Fruit fly (Drosophila melanogaster) whole organism, embryonic: ENCODE results near the gene CG46440.

ENCODE experiments used
- Ada2b ChIP-seq: fragments of 200-800 bp; sonication (Bioruptor generic); IDR thresholded peaks from 2 replicates; pipeline ENCODE4 v1.3.6; 2022; ENCODE audit warnings: missing biosample characterization, missing genetic modification characterization
- Bteb2 ChIP-seq: fragments of 200-800 bp; sonication (Bioruptor generic); optimal IDR thresholded peaks from 2 replicates; lab custom pipeline; 2016; ENCODE audit warnings: missing biosample characterization, missing genetic modification characterization
- CG10147 ChIP-seq: fragments of 200-800 bp; sonication (Bioruptor generic); optimal IDR thresholded peaks from 2 replicates; lab custom pipeline; 2019; ENCODE audit warnings: missing biosample characterization, mild to moderate bottlenecking, missing genetic modification characterization, moderate library complexity
- CG12219 ChIP-seq: fragments of 200-800 bp; sonication (Bioruptor generic); optimal IDR thresholded peaks from 3 replicates; lab custom pipeline; 2018; ENCODE audit warnings: missing biosample characterization, mild to moderate bottlenecking, missing genetic modification characterization
- CG12299 ChIP-seq: fragments of 200-800 bp; sonication (Bioruptor generic); optimal IDR thresholded peaks from 2 replicates; lab custom pipeline; 2018; ENCODE audit warnings: missing biosample characterization, mild to moderate bottlenecking, missing genetic modification characterization
- CG12942 ChIP-seq: fragments of 200-800 bp; sonication (Bioruptor generic); optimal IDR thresholded peaks from 3 replicates; lab custom pipeline; 2016; ENCODE audit warnings: missing biosample characterization, missing genetic modification characterization
- CG14014 ChIP-seq: fragments of 200-800 bp; sonication (Bioruptor generic); IDR thresholded peaks from 2 replicates; pipeline ENCODE4 v1.3.6; 2022; ENCODE audit warnings: missing biosample characterization, missing genetic modification characterization
- CG14667 ChIP-seq: fragments of 200-800 bp; sonication (Bioruptor generic); IDR thresholded peaks from 2 replicates; pipeline ENCODE4 v1.3.6; 2022; ENCODE audit warnings: missing biosample characterization, missing genetic modification characterization
- CG2202 ChIP-seq: fragments of 200-800 bp; sonication (Bioruptor generic); optimal IDR thresholded peaks from 2 replicates; lab custom pipeline; 2018; ENCODE audit warnings: missing biosample characterization, mild to moderate bottlenecking, missing genetic modification characterization
- CG3163 ChIP-seq: fragments of 200-800 bp; sonication (Bioruptor generic); optimal IDR thresholded peaks from 3 replicates; lab custom pipeline; 2016; ENCODE audit warnings: missing biosample characterization, missing genetic modification characterization
- CG3847 ChIP-seq: fragments of 200-800 bp; sonication (Bioruptor generic); IDR thresholded peaks from 2 replicates; pipeline ENCODE4 v1.3.6; 2022; ENCODE audit warnings: missing biosample characterization, missing genetic modification characterization
- CG43689 ChIP-seq: fragments of 200-800 bp; sonication (Bioruptor generic); IDR thresholded peaks from 2 replicates; pipeline ENCODE4 v1.3.6; 2022; ENCODE audit warnings: missing biosample characterization, missing genetic modification characterization
- CG5180 ChIP-seq: fragments of 200-800 bp; sonication (Bioruptor generic); optimal IDR thresholded peaks from 3 replicates; lab custom pipeline; 2017; ENCODE audit warnings: missing biosample characterization, missing genetic modification characterization, mild to moderate bottlenecking, moderate library complexity, missing genetic modification reagents
- CG7372 ChIP-seq: fragments of 200-800 bp; sonication (Bioruptor generic); IDR thresholded peaks from 2 replicates; pipeline ENCODE4 v1.3.6; 2022; ENCODE audit warnings: missing biosample characterization, missing genetic modification characterization
- CG7928 ChIP-seq: fragments of 200-800 bp; sonication (Bioruptor generic); optimal IDR thresholded peaks from 2 replicates; lab custom pipeline; 2017; ENCODE audit warnings: missing biosample characterization, mild to moderate bottlenecking, missing genetic modification characterization
- CG7963 ChIP-seq: fragments of 200-800 bp; sonication (Bioruptor generic); IDR thresholded peaks from 3 replicates; pipeline ENCODE4 v1.3.6; 2022; ENCODE audit warnings: missing biosample characterization, missing genetic modification characterization; ENCODE audit not compliant: partially characterized antibody
- CG8290 ChIP-seq, 3 experiments: fragments of 200-800 bp; sonication (Bioruptor generic); optimal IDR thresholded peaks; 2 replicates each; lab custom pipeline; 2016 to 2019; ENCODE audit warnings: missing biosample characterization in 3 of 3, missing genetic modification characterization in 3 of 3, mild to moderate bottlenecking in 2 of 3, moderate library complexity in 1 of 3
- CG8359 ChIP-seq: fragments of 200-800 bp; sonication (Bioruptor generic); optimal IDR thresholded peaks from 2 replicates; lab custom pipeline; 2017; ENCODE audit warnings: missing biosample characterization, mild to moderate bottlenecking, missing genetic modification characterization, borderline replicate concordance
- Deaf1 ChIP-seq: fragments of 200-800 bp; optimal IDR thresholded peaks from 3 replicates; lab custom pipeline; 2019; ENCODE audit warnings: missing biosample characterization, mild to moderate bottlenecking, missing genetic modification characterization, moderate library complexity
- Fer3 ChIP-seq: fragments of 200-800 bp; sonication (Bioruptor generic); optimal IDR thresholded peaks from 2 replicates; lab custom pipeline; 2018; ENCODE audit warnings: missing biosample characterization, mild to moderate bottlenecking, missing genetic modification characterization, moderate library complexity
- H2.0 ChIP-seq: fragments of 200-800 bp; sonication (Bioruptor generic); IDR thresholded peaks from 2 replicates; pipeline ENCODE4 v1.3.6; 2022; ENCODE audit warnings: missing biosample characterization, missing genetic modification characterization
- HLHmδ ChIP-seq: fragments of 200-800 bp; sonication (Bioruptor generic); optimal IDR thresholded peaks from 2 replicates; lab custom pipeline; 2018; ENCODE audit warnings: missing biosample characterization, mild to moderate bottlenecking, missing genetic modification characterization, moderate library complexity
- Hr3 ChIP-seq: fragments of 200-800 bp; sonication (Bioruptor generic); optimal IDR thresholded peaks from 3 replicates; lab custom pipeline; 2016; ENCODE audit warnings: missing biosample characterization, missing genetic modification characterization
- Lpt ChIP-seq: fragments of >200 bp; optimal IDR thresholded peaks from 2 replicates; lab custom pipeline; 2018; ENCODE audit warnings: missing biosample characterization, missing genetic modification characterization
- Meics ChIP-seq: fragments of 200-800 bp; sonication (Bioruptor generic); optimal IDR thresholded peaks from 2 replicates; lab custom pipeline; 2017; ENCODE audit warnings: missing biosample characterization, mild to moderate bottlenecking, missing genetic modification characterization
- Neu2 ChIP-seq: fragments of 200-800 bp; sonication (Bioruptor generic); optimal IDR thresholded peaks from 3 replicates; lab custom pipeline; 2016; ENCODE audit warnings: missing biosample characterization, missing genetic modification characterization, borderline replicate concordance
- Optix ChIP-seq: fragments of 200-800 bp; sonication (Bioruptor generic); IDR thresholded peaks from 3 replicates; pipeline ENCODE4 v1.3.6; 2022; ENCODE audit warnings: missing biosample characterization, missing genetic modification characterization
- Ravus ChIP-seq: fragments of 200-800 bp; sonication (Bioruptor generic); IDR thresholded peaks from 2 replicates; pipeline ENCODE4 v1.3.6; 2022; ENCODE audit warnings: missing biosample characterization, missing genetic modification characterization
- Tbp ChIP-seq: fragments of >200 bp; optimal IDR thresholded peaks from 2 replicates; lab custom pipeline; 2018; ENCODE audit warnings: missing biosample characterization, missing genetic modification characterization
- Usf ChIP-seq: fragments of 200-800 bp; sonication (Bioruptor generic); optimal IDR thresholded peaks from 2 replicates; lab custom pipeline; 2017; ENCODE audit warnings: missing genotype, missing biosample characterization, missing genetic modification characterization
- abd-A ChIP-seq: fragments of 200-800 bp; sonication (Bioruptor generic); optimal IDR thresholded peaks from 3 replicates; lab custom pipeline; 2019; ENCODE audit warnings: missing biosample characterization, mild to moderate bottlenecking, missing genetic modification characterization, moderate library complexity
- ap ChIP-seq: fragments of 200-800 bp; sonication (Bioruptor generic); IDR thresholded peaks from 2 replicates; pipeline ENCODE4 v1.3.6; 2022; ENCODE audit warnings: missing biosample characterization, missing genetic modification characterization
- ase ChIP-seq: fragments of 200-800 bp; sonication (Bioruptor generic); IDR thresholded peaks from 3 replicates; pipeline ENCODE4 v1.3.6; 2022; ENCODE audit warnings: missing biosample characterization, missing genetic modification characterization
- bigmax ChIP-seq: fragments of 200-800 bp; sonication (Bioruptor generic); optimal IDR thresholded peaks from 2 replicates; lab custom pipeline; 2018; ENCODE audit warnings: missing biosample characterization, mild to moderate bottlenecking, missing genetic modification characterization
- cg ChIP-seq: fragments of 200-800 bp; sonication (Bioruptor generic); optimal IDR thresholded peaks from 3 replicates; lab custom pipeline; 2019; ENCODE audit warnings: missing biosample characterization, mild to moderate bottlenecking, missing genetic modification characterization, moderate library complexity
- chn ChIP-seq: fragments of 200-800 bp; sonication (Bioruptor generic); optimal IDR thresholded peaks from 2 replicates; lab custom pipeline; 2016; ENCODE audit warnings: missing biosample characterization, missing genetic modification characterization
- fd96Cb ChIP-seq: fragments of 200-800 bp; sonication (Bioruptor generic); optimal IDR thresholded peaks from 2 replicates; lab custom pipeline; 2018; ENCODE audit warnings: missing biosample characterization, mild to moderate bottlenecking, missing genetic modification characterization, moderate library complexity
- gce ChIP-seq: fragments of 200-800 bp; sonication (Bioruptor generic); IDR thresholded peaks from 3 replicates; pipeline ENCODE4 v1.3.6; 2022; ENCODE audit warnings: missing biosample characterization, missing genetic modification characterization
- her ChIP-seq: fragments of 200-800 bp; sonication (Bioruptor generic); optimal IDR thresholded peaks from 2 replicates; lab custom pipeline; 2016; ENCODE audit warnings: missing biosample characterization, missing genetic modification characterization
- nerfin-1 ChIP-seq: fragments of 200-800 bp; sonication (Bioruptor generic); optimal IDR thresholded peaks from 3 replicates; lab custom pipeline; 2019; ENCODE audit warnings: missing biosample characterization, mild to moderate bottlenecking, missing genetic modification characterization, moderate library complexity
- org-1 ChIP-seq: fragments of 200-800 bp; sonication (Bioruptor generic); optimal IDR thresholded peaks from 2 replicates; lab custom pipeline; 2017; ENCODE audit warnings: missing biosample characterization, missing genetic modification characterization
- pros ChIP-seq: fragments of 200-800 bp; sonication (Bioruptor generic); optimal IDR thresholded peaks from 3 replicates; lab custom pipeline; 2019; ENCODE audit warnings: missing biosample characterization, mild to moderate bottlenecking, missing genetic modification characterization, moderate library complexity
- rib ChIP-seq: fragments of 200-800 bp; sonication (Bioruptor generic); IDR thresholded peaks from 2 replicates; pipeline ENCODE4 v1.3.6; 2022; ENCODE audit warnings: missing biosample characterization, missing genetic modification characterization
- sens ChIP-seq: fragments of 200-800 bp; sonication (Bioruptor generic); peaks from one replicate; lab custom pipeline; 2016; ENCODE audit warnings: missing biosample characterization, missing genetic modification characterization
- sens-2 ChIP-seq: fragments of 200-800 bp; sonication (Bioruptor generic); IDR thresholded peaks from 2 replicates; pipeline ENCODE4 v1.3.6; 2022; ENCODE audit warnings: missing biosample characterization, missing genetic modification characterization
- sima ChIP-seq: fragments of 200-800 bp; sonication (Bioruptor generic); optimal IDR thresholded peaks from 2 replicates; lab custom pipeline; 2016; ENCODE audit warnings: missing biosample characterization, missing genetic modification characterization
- sob ChIP-seq: fragments of 200-800 bp; sonication (Bioruptor generic); IDR thresholded peaks from 2 replicates; pipeline ENCODE4 v1.3.6; 2022; ENCODE audit warnings: missing biosample characterization, missing genetic modification characterization
- wdn ChIP-seq: fragments of 200-800 bp; sonication (Bioruptor generic); IDR thresholded peaks from 2 replicates; pipeline ENCODE4 v1.3.6; 2022; ENCODE audit warnings: missing biosample characterization, missing genetic modification characterization
- zen ChIP-seq: fragments of 200-800 bp; sonication (Bioruptor generic); optimal IDR thresholded peaks from 3 replicates; lab custom pipeline; 2018; ENCODE audit warnings: missing biosample characterization, mild to moderate bottlenecking, missing genetic modification characterization, moderate library complexity
- zfh1 ChIP-seq: fragments of 200-800 bp; sonication (Bioruptor generic); IDR thresholded peaks from 3 replicates; pipeline ENCODE4 v1.3.6; 2022; ENCODE audit warnings: missing biosample characterization, missing genetic modification characterization

CG46440 gene

DNA sequence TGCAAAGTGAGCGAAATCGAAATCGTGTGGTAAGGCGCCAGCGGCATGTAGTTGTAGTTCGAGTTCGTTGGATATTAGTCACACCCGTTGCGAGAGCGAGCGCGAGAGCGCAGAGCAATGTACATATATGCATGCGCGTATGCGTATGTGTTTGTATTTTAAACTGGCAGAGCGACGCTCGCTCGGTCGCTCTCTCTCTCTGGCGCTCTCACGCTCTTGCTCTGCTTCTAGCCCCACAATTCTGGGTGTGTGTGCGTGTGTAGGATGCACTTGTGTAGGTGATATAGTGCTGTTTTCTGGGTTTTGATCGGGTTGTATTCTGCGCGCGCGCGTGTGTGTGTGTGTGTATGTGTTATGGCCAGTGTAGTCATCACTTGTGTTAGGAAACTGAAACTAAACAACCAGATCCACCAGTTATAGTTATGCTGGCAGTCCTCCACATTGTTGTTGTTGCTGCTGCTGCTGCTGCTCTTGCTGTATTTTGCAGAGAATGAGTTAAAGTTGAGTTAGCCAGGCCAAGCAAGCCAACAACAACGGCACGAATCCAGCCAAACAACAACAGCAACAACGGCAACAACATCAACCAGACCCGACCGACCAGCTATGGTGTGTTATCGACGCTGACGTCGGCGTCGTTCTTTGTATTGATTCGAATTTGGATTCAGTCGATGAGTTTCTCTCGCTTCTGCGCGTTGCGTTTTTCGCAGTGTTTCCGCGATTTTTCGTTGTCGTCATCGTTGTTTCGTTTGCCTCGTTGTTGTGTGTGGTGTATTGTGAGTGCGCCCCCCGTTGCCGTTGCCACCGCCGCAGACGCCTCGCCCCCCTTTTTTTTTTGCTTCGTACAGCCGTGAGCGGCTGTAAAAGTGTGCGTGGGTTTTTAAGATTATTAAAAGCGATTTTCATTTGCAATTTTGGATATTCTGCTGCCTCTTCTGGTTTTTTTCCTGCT lies 45.7 kb downstream of the CG46440 start (continued):
- TF ChIP-seq abd-A (tag; lab: Kevin White, UChicago) (peak; percentile 64), rib (GFP tag; lab: Robert Waterston, UW) (peak; percentile 82), CG3163 (GFP tag; lab: Kevin White, UChicago) (peak; percentile 67), Fer3 (tag; lab: Kevin White, UChicago) (no peak), Bteb2 (GFP tag; lab: Kevin White, UChicago) (no peak), CG12299 (no peak), Ada2b (GFP tag; lab: Robert Waterston, UW) (no peak), CG7963 (GFP tag; lab: Robert Waterston, UW) (no peak), pros (GFP tag; lab: Kevin White, UChicago) (peak; percentile 66), CG10147 (GFP tag; lab: Kevin White, UChicago) (no peak), sens-2 (GFP tag; lab: Robert Waterston, UW) (no peak), bigmax (GFP tag; lab: Kevin White, UChicago) (no peak), CG14667 (GFP tag; lab: Robert Waterston, UW) (no peak), Deaf1 (tag; lab: Kevin White, UChicago) (peak; percentile 51), gce (no peak), ase (GFP tag; lab: Robert Waterston, UW) (no peak), CG5180 (GFP tag; lab: Kevin White, UChicago) (peak; percentile 87), zen (no peak), CG7928 (GFP tag; lab: Kevin White, UChicago) (no peak), Ravus (no peak), Neu2 (GFP tag; lab: Kevin White, UChicago) (no peak), cg (GFP tag; lab: Kevin White, UChicago) (peak; percentile 99), her (GFP tag; lab: Kevin White, UChicago) (no peak), Tbp (GFP tag; lab: Kevin White, UChicago) (no peak), nerfin-1 (tag; lab: Kevin White, UChicago) (no peak), Hr3 (GFP tag; lab: Kevin White, UChicago) (no peak), ap (GFP tag; lab: Robert Waterston, UW) (no peak), Usf (GFP tag; lab: Kevin White, UChicago) (no peak), CG14014 (GFP tag; lab: Robert Waterston, UW) (peak; percentile 18; the same call in 1 of the 2 replicates), CG43689 (GFP tag; lab: Robert Waterston, UW) (no peak), fd96Cb (no peak), CG8290 (GFP tag; optimal IDR thresholded peaks at IDR 0.05; lab: Kevin White, UChicago) (no peak), CG8290 (tag; optimal IDR thresholded peaks at IDR 0.05; lab: Kevin White, UChicago) (no peak), sima (GFP tag; lab: Kevin White, UChicago) (no peak), CG12942 (no peak), H2.0 (GFP tag; lab: Robert Waterston, UW) (no peak), CG7372 (GFP tag; lab: Robert Waterston, UW) (no peak), sens (GFP tag; lab: Kevin White, UChicago) (peak; percentile 7), chn (GFP tag; lab: Kevin White, UChicago) (no peak), sob (GFP tag; lab: Robert Waterston, UW) (no peak), wdn (GFP tag; lab: Robert Waterston, UW) (no peak), Meics (GFP tag; lab: Kevin White, UChicago) (no peak), Lpt (GFP tag; lab: Kevin White, UChicago) (no peak), CG8359 (GFP tag; lab: Kevin White, UChicago) (peak; percentile 17), CG2202 (tag; lab: Kevin White, UChicago) (no peak), org-1 (GFP tag; lab: Kevin White, UChicago) (no peak), HLHmδ (GFP tag; lab: Kevin White, UChicago) (peak; percentile 9), Optix (GFP tag; lab: Robert Waterston, UW) (no peak), zfh1 (GFP tag; lab: Robert Waterston, UW) (no peak), CG12219 (GFP tag; lab: Kevin White, UChicago) (no peak), CG3847 (GFP tag; lab: Robert Waterston, UW) (no peak)
